Worm (Caenorhabditis elegans) whole organism, young adult: ENCODE data around the gene F39G3.2.

Source experiments
- C06A6.2 ChIP-seq: fragments of 200-800 bp; sonication (Bioruptor generic); conservative IDR thresholded peaks from 2 replicates; pipeline ENCODE4 v1.3.6; 2022; ENCODE audit warnings: missing genetic modification characterization, missing compliant biosample characterization
- F22D6.2 ChIP-seq: sonication (generic microtip); optimal IDR thresholded peaks from 2 replicates; lab custom pipeline; 2016; ENCODE audit warnings: mild to moderate bottlenecking, missing genetic modification characterization, missing compliant biosample characterization
- F23B12.7 ChIP-seq: sonication (generic microtip); optimal IDR thresholded peaks from 2 replicates; lab custom pipeline; 2017; ENCODE audit warnings: missing genetic modification characterization, mild to moderate bottlenecking, missing compliant biosample characterization, antibody characterized with exemption, moderate library complexity; ENCODE audit not compliant: insufficient read depth
- F33H1.4 ChIP-seq: fragments of 200-800 bp; sonication (Bioruptor generic); IDR thresholded peaks from 2 replicates; pipeline ENCODE4 v1.3.6; 2022; ENCODE audit warnings: missing genetic modification reagents, missing genetic modification characterization, missing compliant biosample characterization
- F37B4.10 ChIP-seq: fragments of 200-800 bp; sonication (Bioruptor generic); IDR thresholded peaks from 2 replicates; pipeline ENCODE4 v1.3.6; 2022; ENCODE audit warnings: missing genetic modification characterization, missing compliant biosample characterization
- F49E8.2 ChIP-seq: sonication (generic microtip); optimal IDR thresholded peaks from 3 replicates; lab custom pipeline; 2017; ENCODE audit warnings: missing genetic modification characterization, mild to moderate bottlenecking, missing compliant biosample characterization, antibody characterized with exemption, moderate library complexity; ENCODE audit not compliant: insufficient read depth
- F57A8.1 ChIP-seq: fragments of 200-800 bp; sonication (Bioruptor generic); optimal IDR thresholded peaks from 2 replicates; lab custom pipeline; 2018; ENCODE audit warnings: mild to moderate bottlenecking, missing genetic modification characterization, moderate library complexity, missing compliant biosample characterization
- K11D2.4 ChIP-seq: fragments of 200-800 bp; sonication (Bioruptor generic); IDR thresholded peaks from 2 replicates; pipeline ENCODE4 v1.3.6; 2022; ENCODE audit warnings: missing genetic modification reagents, missing genetic modification characterization, missing compliant biosample characterization
- Y53F4B.3 ChIP-seq: fragments of 200-800 bp; sonication (Bioruptor generic); IDR thresholded peaks from 2 replicates; pipeline ENCODE4 v1.3.6; 2022; ENCODE audit warnings: missing genetic modification reagents, missing genetic modification characterization, missing compliant biosample characterization
- Y56A3A.18 ChIP-seq: fragments of 200-800 bp; sonication (Bioruptor generic); IDR thresholded peaks from 2 replicates; pipeline ENCODE4 v1.3.6; 2022; ENCODE audit warnings: missing genetic modification reagents, missing genetic modification characterization, missing compliant biosample characterization
- ama-1 ChIP-seq, 3 experiments: fragments of 150-350 bp in 1 of 3; sonication (generic microtip) in 2 of 3; optimal IDR thresholded peaks; 2 replicates each; lab custom pipeline; 2014 to 2018; ENCODE audit warnings: missing biosample characterization in 2 of 3, missing genetic modification characterization in 2 of 3, missing genetic modification reagents in 2 of 3
- aptf-2 ChIP-seq: fragments of 200-800 bp; sonication (Bioruptor generic); conservative IDR thresholded peaks from 2 replicates; pipeline ENCODE4 v1.3.6; 2022; ENCODE audit warnings: missing genetic modification reagents, missing genetic modification characterization, missing compliant biosample characterization
- atf-7 ChIP-seq: sonication (generic microtip); optimal IDR thresholded peaks from 2 replicates; lab custom pipeline; 2017; ENCODE audit warnings: mild to moderate bottlenecking, missing genetic modification characterization, missing compliant biosample characterization
- athp-1 ChIP-seq: sonication (generic microtip); optimal IDR thresholded peaks from 2 replicates; lab custom pipeline; 2017; ENCODE audit warnings: mild to moderate bottlenecking, missing genetic modification characterization, missing compliant biosample characterization
- attf-3 ChIP-seq: fragments of 200-800 bp; sonication (Bioruptor generic); conservative IDR thresholded peaks from 2 replicates; pipeline ENCODE4 v1.3.6; 2022; ENCODE audit warnings: missing genetic modification reagents, missing genetic modification characterization, missing compliant biosample characterization
- attf-5 ChIP-seq: fragments of 200-800 bp; sonication (Bioruptor generic); optimal IDR thresholded peaks from 2 replicates; lab custom pipeline; 2018; ENCODE audit warnings: mild to moderate bottlenecking, missing genetic modification characterization, missing compliant biosample characterization
- cebp-1 ChIP-seq, 2 experiments: fragments of 200-800 bp in 1 of 2; sonication (Bioruptor generic) in 1 of 2; sonication (generic microtip) in 1 of 2; IDR thresholded peaks in 1 of 2; optimal IDR thresholded peaks in 1 of 2; 2 replicates each; pipeline versions ENCODE4 v1.3.6 to Lab custom; 2017 to 2022; ENCODE audit warnings: missing compliant biosample characterization in 2 of 2, missing genetic modification characterization in 2 of 2, mild to moderate bottlenecking in 1 of 2, missing genetic modification reagents in 1 of 2, moderate library complexity in 1 of 2
- cebp-2 ChIP-seq: fragments of 200-800 bp; sonication (Bioruptor generic); IDR thresholded peaks from 2 replicates; pipeline ENCODE4 v1.3.6; 2022; ENCODE audit warnings: missing genetic modification characterization, missing compliant biosample characterization
- ceh-91 ChIP-seq: fragments of 200-800 bp; sonication (Bioruptor generic); IDR thresholded peaks from 2 replicates; pipeline ENCODE4 v1.3.6; 2022; ENCODE audit warnings: missing genetic modification reagents, missing genetic modification characterization, missing compliant biosample characterization
- dox-1 ChIP-seq: fragments of 200-800 bp; sonication (Bioruptor generic); IDR thresholded peaks from 2 replicates; pipeline ENCODE4 v1.3.6; 2022; ENCODE audit warnings: missing genetic modification reagents, missing genetic modification characterization, missing compliant biosample characterization
- dpl-1 ChIP-seq: fragments of 150-350 bp; optimal IDR thresholded peaks from 2 replicates; lab custom pipeline; 2014; ENCODE audit warnings: missing biosample characterization, missing genetic modification reagents, missing genetic modification characterization
- egrh-3 ChIP-seq: fragments of 200-800 bp; sonication (Bioruptor generic); IDR thresholded peaks from 2 replicates; pipeline ENCODE4 v1.3.6; 2022; ENCODE audit warnings: missing genetic modification reagents, missing genetic modification characterization, missing compliant biosample characterization
- ets-4 ChIP-seq: fragments of 200-800 bp; sonication (Bioruptor generic); optimal IDR thresholded peaks from 2 replicates; lab custom pipeline; 2018; ENCODE audit warnings: mild to moderate bottlenecking, missing genetic modification characterization, missing compliant biosample characterization
- hmg-1.2 ChIP-seq: fragments of 200-800 bp; sonication (Bioruptor generic); IDR thresholded peaks from 2 replicates; pipeline ENCODE4 v1.3.6; 2022; ENCODE audit warnings: missing genetic modification reagents, missing genetic modification characterization, missing compliant biosample characterization
- hmg-20 ChIP-seq: fragments of 200-800 bp; sonication (Bioruptor generic); IDR thresholded peaks from 2 replicates; pipeline ENCODE4 v1.3.6; 2022; ENCODE audit warnings: missing genetic modification reagents, missing genetic modification characterization, missing compliant biosample characterization
- hsf-1 ChIP-seq: fragments of 200-800 bp; sonication (Bioruptor generic); IDR thresholded peaks from 2 replicates; pipeline ENCODE4 v1.3.6; 2022; ENCODE audit warnings: missing genetic modification reagents, missing genetic modification characterization, missing compliant biosample characterization
- lin-26 ChIP-seq: fragments of 200-800 bp; sonication (Bioruptor generic); IDR thresholded peaks from 2 replicates; pipeline ENCODE4 v1.3.6; 2022; ENCODE audit warnings: missing genetic modification reagents, missing genetic modification characterization, missing compliant biosample characterization
- lir-1 ChIP-seq: fragments of 200-800 bp; sonication (Bioruptor generic); conservative IDR thresholded peaks from 2 replicates; pipeline ENCODE4 v1.3.6; 2022; ENCODE audit warnings: missing genetic modification reagents, missing genetic modification characterization, missing compliant biosample characterization
- lsy-27 ChIP-seq: sonication (generic microtip); optimal IDR thresholded peaks from 2 replicates; lab custom pipeline; 2017; ENCODE audit warnings: missing genetic modification characterization, mild to moderate bottlenecking, missing compliant biosample characterization, antibody characterized with exemption, missing genotype, borderline replicate concordance; ENCODE audit not compliant: insufficient read depth
- madf-10 ChIP-seq: sonication (generic microtip); optimal IDR thresholded peaks from 2 replicates; lab custom pipeline; 2016; ENCODE audit warnings: mild to moderate bottlenecking, missing genetic modification characterization, missing compliant biosample characterization
- madf-3 ChIP-seq: fragments of 200-800 bp; sonication (Bioruptor generic); IDR thresholded peaks from 2 replicates; pipeline ENCODE4 v1.3.6; 2022; ENCODE audit warnings: missing genetic modification reagents, missing genetic modification characterization, missing compliant biosample characterization
- madf-8 ChIP-seq: fragments of 200-800 bp; sonication (Bioruptor generic); conservative IDR thresholded peaks from 2 replicates; pipeline ENCODE4 v1.3.6; 2022; ENCODE audit warnings: missing genetic modification reagents, missing genetic modification characterization, missing compliant biosample characterization
- mcd-1 ChIP-seq: fragments of 200-800 bp; sonication (Bioruptor generic); IDR thresholded peaks from 2 replicates; pipeline ENCODE4 v1.3.6; 2022; ENCODE audit warnings: missing genetic modification reagents, missing genetic modification characterization, missing compliant biosample characterization
- mel-28 ChIP-seq: sonication (generic microtip); optimal IDR thresholded peaks from 2 replicates; lab custom pipeline; 2016; ENCODE audit warnings: borderline replicate concordance, mild to moderate bottlenecking, missing genetic modification characterization, missing compliant biosample characterization
- nfya-1 ChIP-seq: sonication (generic microtip); optimal IDR thresholded peaks from 2 replicates; lab custom pipeline; 2017; ENCODE audit warnings: antibody characterized with exemption, missing compliant biosample characterization, missing genetic modification characterization, borderline replicate concordance; ENCODE audit not compliant: insufficient read depth
- nfya-2 ChIP-seq: fragments of 200-800 bp; sonication (Bioruptor generic); IDR thresholded peaks from 2 replicates; pipeline ENCODE4 v1.3.6; 2022; ENCODE audit warnings: missing genetic modification reagents, missing genetic modification characterization, missing compliant biosample characterization
- repo-1 ChIP-seq: sonication (generic microtip); optimal IDR thresholded peaks from 2 replicates; lab custom pipeline; 2017; ENCODE audit warnings: mild to moderate bottlenecking, missing genetic modification characterization, missing compliant biosample characterization
- snpc-1.1 ChIP-seq: sonication (generic microtip); optimal IDR thresholded peaks from 2 replicates; lab custom pipeline; 2017; ENCODE audit warnings: missing genetic modification characterization, mild to moderate bottlenecking, missing compliant biosample characterization, antibody characterized with exemption, moderate library complexity, missing genotype, missing genetic modification reagents; ENCODE audit not compliant: insufficient read depth
- snpc-1.3 ChIP-seq: sonication (generic microtip); optimal IDR thresholded peaks from 2 replicates; lab custom pipeline; 2017; ENCODE audit warnings: missing genetic modification characterization, mild to moderate bottlenecking, missing compliant biosample characterization, antibody characterized with exemption, moderate library complexity, missing genotype, missing genetic modification reagents; ENCODE audit not compliant: insufficient read depth
- tbx-9 ChIP-seq: sonication (generic microtip); optimal IDR thresholded peaks from 2 replicates; lab custom pipeline; 2016; ENCODE audit warnings: borderline replicate concordance, missing genetic modification characterization, inconsistent platforms, missing compliant biosample characterization
- tlf-1 ChIP-seq: fragments of 200-800 bp; sonication (Bioruptor generic); optimal IDR thresholded peaks from 2 replicates; lab custom pipeline; 2018; ENCODE audit warnings: mild to moderate bottlenecking, missing genetic modification characterization, missing compliant biosample characterization
- unc-130 ChIP-seq: sonication (generic microtip); optimal IDR thresholded peaks from 2 replicates; lab custom pipeline; 2016; ENCODE audit warnings: missing genetic modification reagents, missing genetic modification characterization, missing compliant biosample characterization
- zfh-2 ChIP-seq: fragments of 200-800 bp; sonication (Bioruptor generic); conservative IDR thresholded peaks from 2 replicates; pipeline ENCODE4 v1.3.6; 2022; ENCODE audit warnings: missing genetic modification reagents, missing genetic modification characterization, missing compliant biosample characterization
- zim-3 ChIP-seq: sonication (generic microtip); optimal IDR thresholded peaks from 2 replicates; lab custom pipeline; 2017; ENCODE audit warnings: mild to moderate bottlenecking, missing genetic modification characterization, moderate library complexity, missing compliant biosample characterization

Gene F39G3.2

ce11 chrV:4731154-4731961, 6.3 kb upstream of the F39G3.2 start, which contains the start of gene F39G3.3:
TSS of gene F39G3.3 (plus strand) at chrV:4731911.
- TF ChIP-seq hsf-1 (GFP tag; lab: Robert Waterston, UW) (peak; percentile 56; the same call in 1 of the 2 replicates), attf-5 (GFP tag; lab: Kevin White, UChicago) (peak; percentile 38), Y53F4B.3 (GFP tag; lab: Robert Waterston, UW) (no peak), hmg-20 (GFP tag; lab: Robert Waterston, UW) (no peak), ceh-91 (peak; percentile 79), nfya-1 (tag; lab: Kevin White, UChicago) (no peak), hmg-1.2 (GFP tag; lab: Robert Waterston, UW) (peak; percentile 53), cebp-2 (GFP tag; lab: Robert Waterston, UW) (no peak), ama-1 (optimal IDR thresholded peaks at IDR 0.05; lab: Kevin White, UChicago) (no peak), ama-1 (GFP tag; optimal IDR thresholded peaks at IDR 0.05; lab: Kevin White, UChicago) (no peak), athp-1 (tag; lab: Kevin White, UChicago) (peak; percentile 47), atf-7 (tag; lab: Kevin White, UChicago) (no peak), F33H1.4 (GFP tag; lab: Robert Waterston, UW) (peak; percentile 88), C06A6.2 (GFP tag; lab: Robert Waterston, UW) (no peak), aptf-2 (GFP tag; lab: Robert Waterston, UW) (no peak), F57A8.1 (GFP tag; lab: Kevin White, UChicago) (no peak), snpc-1.3 (tag; lab: Kevin White, UChicago) (peak; percentile 67), K11D2.4 (no peak), zim-3 (tag; lab: Kevin White, UChicago) (no peak), cebp-1 (GFP tag; IDR thresholded peaks at IDR 0.05; lab: Robert Waterston, UW) (no peak), cebp-1 (tag; optimal IDR thresholded peaks at IDR 0.05; lab: Kevin White, UChicago) (peak; percentile 62), snpc-1.1 (no peak), nfya-2 (no peak), tlf-1 (GFP tag; lab: Kevin White, UChicago) (peak; percentile 65), dpl-1 (GFP tag; lab: Kevin White, UChicago) (peak; percentile 71), F37B4.10 (GFP tag; lab: Robert Waterston, UW) (no peak), tbx-9 (tag; lab: Kevin White, UChicago) (no peak), lsy-27 (tag; lab: Kevin White, UChicago) (no peak), mel-28 (no peak), lir-1 (GFP tag; lab: Robert Waterston, UW) (peak; percentile 40; the same call in 1 of the 2 replicates), lin-26 (GFP tag; lab: Robert Waterston, UW) (no peak), repo-1 (no peak), F23B12.7 (tag; lab: Kevin White, UChicago) (peak; percentile 46), Y56A3A.18 (GFP tag; lab: Robert Waterston, UW) (no peak), madf-8 (GFP tag; lab: Robert Waterston, UW) (peak; percentile 84), egrh-3 (GFP tag; lab: Robert Waterston, UW) (no peak), F49E8.2 (tag; lab: Kevin White, UChicago) (peak; percentile 25), ets-4 (no peak), madf-3 (GFP tag; lab: Robert Waterston, UW) (no peak), unc-130 (GFP tag; lab: Kevin White, UChicago) (peak; percentile 76), attf-3 (GFP tag; lab: Robert Waterston, UW) (no peak), mcd-1 (GFP tag; lab: Robert Waterston, UW) (peak; percentile 56; the same call in 1 of the 2 replicates), F22D6.2 (tag; lab: Kevin White, UChicago) (no peak), dox-1 (GFP tag; lab: Robert Waterston, UW) (peak; percentile 89), zfh-2 (GFP tag; lab: Robert Waterston, UW) (no peak), madf-10 (tag; lab: Kevin White, UChicago) (peak; percentile 32)
